Worm (Caenorhabditis elegans) whole organism, early embryonic: ENCODE results near the gene fbxa-6.

Experiments used
- B0310.2 ChIP-seq: sonication (generic microtip); optimal IDR thresholded peaks from 2 replicates; lab custom pipeline; 2016; ENCODE audit warnings: mild to moderate bottlenecking, missing genetic modification characterization, missing compliant biosample characterization
- F13C5.2 ChIP-seq: sonication (generic microtip); optimal IDR thresholded peaks from 2 replicates; lab custom pipeline; 2017; ENCODE audit warnings: mild to moderate bottlenecking, missing genetic modification characterization, inconsistent platforms, missing compliant biosample characterization
- aly-1 ChIP-seq: sonication (generic microtip); optimal IDR thresholded peaks from 2 replicates; lab custom pipeline; 2016; ENCODE audit warnings: missing genetic modification characterization, missing compliant biosample characterization
- ama-1 ChIP-seq: fragments of 150-350 bp; optimal IDR thresholded peaks from 2 replicates; lab custom pipeline; 2014
- ceh-13 ChIP-seq: fragments of 200-800 bp; sonication (Bioruptor generic); optimal IDR thresholded peaks from 2 replicates; lab custom pipeline; 2018; ENCODE audit warnings: mild to moderate bottlenecking, missing genetic modification characterization, missing compliant biosample characterization
- ceh-36 ChIP-seq: sonication (generic microtip); optimal IDR thresholded peaks from 2 replicates; lab custom pipeline; 2016; ENCODE audit warnings: missing genetic modification characterization, inconsistent platforms, missing compliant biosample characterization
- ets-7 ChIP-seq: sonication (generic microtip); optimal IDR thresholded peaks from 2 replicates; lab custom pipeline; 2016; ENCODE audit warnings: missing genotype, missing genetic modification characterization, missing compliant biosample characterization
- flt-1 ChIP-seq: fragments of 200-800 bp; sonication (Bioruptor generic); IDR thresholded peaks from 2 replicates; pipeline ENCODE4 v1.3.6; 2022; ENCODE audit warnings: missing genetic modification characterization, missing compliant biosample characterization
- hmbx-1 ChIP-seq: sonication (generic microtip); optimal IDR thresholded peaks from 2 replicates; lab custom pipeline; 2016; ENCODE audit warnings: mild to moderate bottlenecking, missing genetic modification characterization, missing compliant biosample characterization
- hmg-4 ChIP-seq: fragments of 200-800 bp; sonication (Bioruptor generic); optimal IDR thresholded peaks from 2 replicates; lab custom pipeline; 2018; ENCODE audit warnings: mild to moderate bottlenecking, missing genetic modification characterization, missing compliant biosample characterization
- hnd-1 ChIP-seq: sonication (generic microtip); optimal IDR thresholded peaks from 2 replicates; lab custom pipeline; 2016; ENCODE audit warnings: missing genetic modification characterization, missing compliant biosample characterization
- pes-1 ChIP-seq: fragments of 200-800 bp; sonication (Bioruptor generic); IDR thresholded peaks from 2 replicates; pipeline ENCODE4 v1.3.6; 2022; ENCODE audit warnings: missing genetic modification reagents, missing genetic modification characterization, missing compliant biosample characterization
- scrt-1 ChIP-seq: fragments of 200-800 bp; sonication (Bioruptor generic); IDR thresholded peaks from 2 replicates; pipeline ENCODE4 v1.3.6; 2022; ENCODE audit warnings: missing genetic modification characterization, missing compliant biosample characterization
- sea-1 ChIP-seq: fragments of 200-800 bp; sonication (Bioruptor generic); conservative IDR thresholded peaks from 2 replicates; pipeline ENCODE4 v1.3.6; 2022; ENCODE audit warnings: missing genetic modification characterization, missing compliant biosample characterization
- tbx-11 ChIP-seq: fragments of 200-800 bp; sonication (Bioruptor generic); IDR thresholded peaks from 2 replicates; pipeline ENCODE4 v1.3.6; 2022; ENCODE audit warnings: missing genetic modification characterization, missing compliant biosample characterization
- tbx-37 ChIP-seq: fragments of 200-800 bp; sonication (Bioruptor generic); conservative IDR thresholded peaks from 2 replicates; pipeline ENCODE4 v1.3.6; 2022; ENCODE audit warnings: missing genetic modification reagents, missing genetic modification characterization, missing compliant biosample characterization
- tra-4 ChIP-seq: sonication (generic microtip); optimal IDR thresholded peaks from 2 replicates; lab custom pipeline; 2017; ENCODE audit warnings: missing genetic modification characterization, missing compliant biosample characterization

The fbxa-6 gene

ce11 chrIII:2919-3371, at the start of gene fbxa-6, which contains the start of the genes cTel54X.2 and npr-30:
fbxa-6 (minus strand) TSS chrIII:3097.
cTel54X.2 (plus strand) TSS chrIII:3278.
npr-30 (plus strand) TSS chrIII:3321.
- no peak for TF ChIP-seq tbx-11 (GFP tag; lab: Robert Waterston, UW)
- TF ChIP-seq hmbx-1, result no peak
- TF ChIP-seq hnd-1 (tag; lab: Kevin White, UChicago), result no peak
- TF ChIP-seq ets-7 (tag; lab: Kevin White, UChicago), result no peak
- TF ChIP-seq ceh-36, result no peak
- TF ChIP-seq aly-1 (tag; lab: Kevin White, UChicago), result no peak
- TF ChIP-seq sea-1 (GFP tag; lab: Robert Waterston, UW), result no peak
- TF ChIP-seq pes-1 (GFP tag; lab: Robert Waterston, UW), result no peak
- no peak for TF ChIP-seq tbx-37 (GFP tag; lab: Robert Waterston, UW)
- no peak for TF ChIP-seq B0310.2 (tag; lab: Kevin White, UChicago)
- TF ChIP-seq tra-4 (tag; lab: Kevin White, UChicago), result no peak
- no peak for TF ChIP-seq flt-1 (GFP tag; lab: Robert Waterston, UW)
- TF ChIP-seq scrt-1 (GFP tag; lab: Robert Waterston, UW), result no peak
- no peak for TF ChIP-seq hmg-4 (GFP tag; lab: Kevin White, UChicago)

DNA sequence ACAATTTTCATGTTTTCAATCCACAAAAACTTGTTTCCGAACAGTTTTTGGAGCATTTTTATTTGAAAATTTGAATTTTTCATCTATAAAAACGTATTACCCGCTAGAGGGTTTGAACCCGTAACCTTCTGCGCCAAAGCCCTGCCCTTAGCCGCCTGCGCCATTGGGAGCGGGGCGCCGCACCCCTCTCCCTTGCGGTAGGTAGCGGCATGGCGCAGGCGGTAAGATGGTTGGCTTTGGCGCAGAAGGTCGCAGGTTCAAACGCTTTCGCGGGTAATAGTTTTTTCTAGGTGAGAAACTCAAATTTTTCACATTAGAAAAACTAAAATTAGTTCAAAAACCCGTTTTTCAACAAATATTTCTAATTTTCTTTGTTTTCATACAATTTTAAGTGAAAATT, 48.7 kb upstream of the fbxa-6 start:
- TF ChIP-seq sea-1 (GFP tag; lab: Robert Waterston, UW) (no peak), pes-1 (GFP tag; lab: Robert Waterston, UW) (peak; percentile 26; the same call in 1 of the 2 replicates), tbx-11 (GFP tag; lab: Robert Waterston, UW) (no peak)

ce11 chrIII:50418-50817, 47.5 kb upstream of the fbxa-6 start:
- TF ChIP-seq B0310.2 (tag; lab: Kevin White, UChicago) (no peak), scrt-1 (GFP tag; lab: Robert Waterston, UW) (no peak), hnd-1 (tag; lab: Kevin White, UChicago) (no peak), aly-1 (tag; lab: Kevin White, UChicago) (no peak), hmbx-1 (no peak), F13C5.2 (tag; lab: Kevin White, UChicago) (no peak), ceh-13 (GFP tag; lab: Kevin White, UChicago) (no peak), hmg-4 (GFP tag; lab: Kevin White, UChicago) (no peak), ceh-36 (no peak), pes-1 (GFP tag; lab: Robert Waterston, UW) (no peak), tbx-11 (GFP tag; lab: Robert Waterston, UW) (no peak), tra-4 (tag; lab: Kevin White, UChicago) (no peak), flt-1 (GFP tag; lab: Robert Waterston, UW) (no peak), ets-7 (tag; lab: Kevin White, UChicago) (no peak), sea-1 (GFP tag; lab: Robert Waterston, UW) (no peak), tbx-37 (GFP tag; lab: Robert Waterston, UW) (no peak), ama-1 (lab: Kevin White, UChicago) (no peak)

ce11 chrIII:49064-49463, 46.2 kb upstream of the fbxa-6 start:
- no peak for TF ChIP-seq pes-1 (GFP tag; lab: Robert Waterston, UW)
- TF ChIP-seq ama-1 (lab: Kevin White, UChicago), result no peak
- TF ChIP-seq B0310.2 (tag; lab: Kevin White, UChicago), result no peak
- TF ChIP-seq ceh-36, result no peak

ce11 chrIII:48329-48728, 45.4 kb upstream of the fbxa-6 start:
- TF ChIP-seq F13C5.2 (tag; lab: Kevin White, UChicago) (no peak), flt-1 (GFP tag; lab: Robert Waterston, UW) (no peak), B0310.2 (tag; lab: Kevin White, UChicago) (no peak), ceh-36 (no peak), hmg-4 (GFP tag; lab: Kevin White, UChicago) (no peak), pes-1 (GFP tag; lab: Robert Waterston, UW) (no peak)

- TF ChIP-seq hmbx-1 (no peak), ceh-36 (no peak)
Measured at ce11 chrIII:42725-43124, 39.8 kb upstream of the fbxa-6 start.

ce11 chrIII:41484-41883, 38.6 kb upstream of the fbxa-6 start:
- TF ChIP-seq ama-1 (lab: Kevin White, UChicago) (no peak), hmg-4 (GFP tag; lab: Kevin White, UChicago) (peak; percentile 4)

- TF ChIP-seq hmbx-1, result no peak
Measured at ce11 chrIII:40580-41113, 37.8 kb upstream of the fbxa-6 start, which contains the start of gene col-88. col-88 (plus strand) TSS chrIII:41063.

DNA sequence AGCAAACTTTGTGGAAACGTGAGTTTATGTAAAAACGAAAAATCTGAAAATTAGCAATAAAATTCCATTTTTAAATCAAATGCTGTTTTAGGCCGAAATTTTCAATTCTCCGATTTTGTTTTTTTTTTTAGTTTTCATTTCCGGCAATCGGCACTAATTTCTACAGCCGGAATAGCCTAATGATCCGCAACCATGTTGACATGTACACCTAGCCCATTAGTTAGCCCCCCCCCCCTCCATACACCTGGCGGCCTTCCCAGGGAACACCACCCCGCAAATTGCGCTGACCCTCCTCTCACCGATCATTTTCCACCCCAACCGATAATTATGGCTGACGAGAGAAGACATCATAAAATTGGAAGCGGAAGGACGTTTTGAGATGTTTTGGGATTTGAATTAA, 36.6 kb upstream of the fbxa-6 start:
- no peak for TF ChIP-seq aly-1 (tag; lab: Kevin White, UChicago)
- TF ChIP-seq ets-7 (tag; lab: Kevin White, UChicago), result no peak
- no peak for TF ChIP-seq ama-1 (lab: Kevin White, UChicago)
- no peak for TF ChIP-seq ceh-13 (GFP tag; lab: Kevin White, UChicago)
- no peak for TF ChIP-seq tra-4 (tag; lab: Kevin White, UChicago)
- no peak for TF ChIP-seq F13C5.2 (tag; lab: Kevin White, UChicago)
- no peak for TF ChIP-seq B0310.2 (tag; lab: Kevin White, UChicago)
- no peak for TF ChIP-seq scrt-1 (GFP tag; lab: Robert Waterston, UW)
